Fruit fly (Drosophila melanogaster) whole organism, embryonic: ENCODE results near the gene Cad96Cb.

Source experiments
- Abd-B ChIP-seq: fragments of 200-800 bp; sonication (Bioruptor generic); optimal IDR thresholded peaks from 2 replicates; lab custom pipeline; 2018; ENCODE audit warnings: missing biosample characterization, mild to moderate bottlenecking, missing genetic modification characterization, moderate library complexity
- CG10147 ChIP-seq: fragments of 200-800 bp; sonication (Bioruptor generic); optimal IDR thresholded peaks from 2 replicates; lab custom pipeline; 2019; ENCODE audit warnings: missing biosample characterization, mild to moderate bottlenecking, missing genetic modification characterization, moderate library complexity
- CG10543 ChIP-seq: fragments of 200-800 bp; sonication (Bioruptor generic); optimal IDR thresholded peaks from 3 replicates; lab custom pipeline; 2017; ENCODE audit warnings: missing biosample characterization, mild to moderate bottlenecking, missing genetic modification characterization, moderate library complexity
- CG11093 ChIP-seq: fragments of 200-800 bp; sonication (Bioruptor generic); IDR thresholded peaks from 3 replicates; pipeline ENCODE4 v1.3.6; 2022; ENCODE audit warnings: missing biosample characterization, missing genetic modification characterization
- CG11696 ChIP-seq: fragments of 200-800 bp; sonication (Bioruptor generic); IDR thresholded peaks from 2 replicates; pipeline ENCODE4 v1.3.6; 2022; ENCODE audit warnings: missing biosample characterization, missing genetic modification characterization
- CG12155 ChIP-seq: fragments of 200-800 bp; sonication (Bioruptor generic); optimal IDR thresholded peaks from 3 replicates; lab custom pipeline; 2016; ENCODE audit warnings: missing biosample characterization, missing genetic modification characterization
- CG12769 ChIP-seq: fragments of 200-800 bp; sonication (Bioruptor generic); optimal IDR thresholded peaks from 2 replicates; lab custom pipeline; 2019; ENCODE audit warnings: missing biosample characterization, mild to moderate bottlenecking, missing genetic modification characterization, moderate library complexity
- CG16813 ChIP-seq: fragments of 200-800 bp; sonication (Bioruptor generic); IDR thresholded peaks from 3 replicates; pipeline ENCODE4 v1.3.6; 2022; ENCODE audit warnings: missing biosample characterization, missing genetic modification characterization; ENCODE audit not compliant: partially characterized antibody
- CG2678 ChIP-seq: fragments of 200-800 bp; sonication (Bioruptor generic); optimal IDR thresholded peaks from 3 replicates; lab custom pipeline; 2019; ENCODE audit warnings: missing biosample characterization, mild to moderate bottlenecking, missing genetic modification characterization, moderate library complexity
- CG31224 ChIP-seq: fragments of 200-800 bp; sonication (Bioruptor generic); IDR thresholded peaks from 2 replicates; pipeline ENCODE4 v1.3.6; 2022; ENCODE audit warnings: missing biosample characterization, missing genetic modification characterization
- CG4282 ChIP-seq: fragments of 200-800 bp; sonication (Bioruptor generic); optimal IDR thresholded peaks from 2 replicates; lab custom pipeline; 2016; ENCODE audit warnings: missing biosample characterization, missing genetic modification characterization
- CG6654 ChIP-seq: fragments of 200-800 bp; sonication (Bioruptor generic); optimal IDR thresholded peaks from 2 replicates; lab custom pipeline; 2017; ENCODE audit warnings: missing biosample characterization, mild to moderate bottlenecking, missing genetic modification characterization
- CG6854 ChIP-seq: fragments of 200-800 bp; sonication (Bioruptor generic); optimal IDR thresholded peaks from 3 replicates; lab custom pipeline; 2017; ENCODE audit warnings: missing biosample characterization, mild to moderate bottlenecking, missing genetic modification characterization
- CG7372 ChIP-seq: fragments of 200-800 bp; sonication (Bioruptor generic); IDR thresholded peaks from 2 replicates; pipeline ENCODE4 v1.3.6; 2022; ENCODE audit warnings: missing biosample characterization, missing genetic modification characterization
- CG9932 ChIP-seq: fragments of 200-800 bp; sonication (Bioruptor generic); IDR thresholded peaks from 2 replicates; pipeline ENCODE4 v1.3.6; 2022; ENCODE audit warnings: missing biosample characterization, missing genetic modification characterization
- CTCF ChIP-seq: fragments of 200-800 bp; sonication (Bioruptor generic); optimal IDR thresholded peaks from 2 replicates; lab custom pipeline; 2017; ENCODE audit warnings: missing biosample characterization, mild to moderate bottlenecking, missing genetic modification characterization, moderate library complexity
- Dfd ChIP-seq, 2 experiments: fragments of >200 bp; optimal IDR thresholded peaks; 2 replicates each; lab custom pipeline; 2017; ENCODE audit warnings: missing biosample characterization in 2 of 2, missing genetic modification characterization in 2 of 2
- Dip3 ChIP-seq: fragments of 200-800 bp; sonication (Bioruptor generic); optimal IDR thresholded peaks from 3 replicates; lab custom pipeline; 2016; ENCODE audit warnings: missing biosample characterization, missing genetic modification characterization
- Dref ChIP-seq: fragments of 200-800 bp; sonication (Bioruptor generic); IDR thresholded peaks from 2 replicates; pipeline ENCODE4 v1.3.6; 2022; ENCODE audit warnings: missing biosample characterization, missing genetic modification characterization
- E2f2 ChIP-seq: fragments of 200-800 bp; sonication (Bioruptor generic); IDR thresholded peaks from 2 replicates; pipeline ENCODE4 v1.3.6; 2022; ENCODE audit warnings: missing biosample characterization, missing genetic modification characterization
- Elba2 ChIP-seq: fragments of 200-800 bp; sonication (Bioruptor generic); optimal IDR thresholded peaks from 3 replicates; lab custom pipeline; 2016; ENCODE audit warnings: missing biosample characterization, missing genetic modification characterization
- HLHmδ ChIP-seq: fragments of 200-800 bp; sonication (Bioruptor generic); optimal IDR thresholded peaks from 2 replicates; lab custom pipeline; 2018; ENCODE audit warnings: missing biosample characterization, mild to moderate bottlenecking, missing genetic modification characterization, moderate library complexity
- HmgZ ChIP-seq: fragments of 200-800 bp; sonication (Bioruptor generic); optimal IDR thresholded peaks from 2 replicates; lab custom pipeline; 2018; ENCODE audit warnings: missing biosample characterization, mild to moderate bottlenecking, missing genetic modification characterization
- Hmr ChIP-seq: fragments of 200-800 bp; sonication (Bioruptor generic); optimal IDR thresholded peaks from 3 replicates; lab custom pipeline; 2017; ENCODE audit warnings: mild to moderate bottlenecking, missing biosample characterization, missing genetic modification reagents, missing genetic modification characterization
- Jarid2 ChIP-seq: fragments of 200-800 bp; sonication (Bioruptor generic); optimal IDR thresholded peaks from 3 replicates; lab custom pipeline; 2017; ENCODE audit warnings: mild to moderate bottlenecking, missing biosample characterization, missing genetic modification reagents, missing genetic modification characterization
- Lim3 ChIP-seq: fragments of 200-800 bp; sonication (Bioruptor generic); IDR thresholded peaks from 2 replicates; pipeline ENCODE4 v1.3.6; 2022; ENCODE audit warnings: missing biosample characterization, missing genetic modification characterization
- NC2α ChIP-seq: fragments of 200-800 bp; sonication (Bioruptor generic); optimal IDR thresholded peaks from 2 replicates; lab custom pipeline; 2016; ENCODE audit warnings: missing biosample characterization, missing genetic modification characterization
- NFAT ChIP-seq: fragments of 200-800 bp; sonication (Bioruptor generic); IDR thresholded peaks from 2 replicates; pipeline ENCODE4 v1.3.6; 2022; ENCODE audit warnings: missing biosample characterization, missing genetic modification characterization
- Nf-YB ChIP-seq: fragments of 200-800 bp; sonication (Bioruptor generic); optimal IDR thresholded peaks from 3 replicates; lab custom pipeline; 2019; ENCODE audit warnings: missing biosample characterization, mild to moderate bottlenecking, missing genetic modification characterization, moderate library complexity
- Optix ChIP-seq: fragments of 200-800 bp; sonication (Bioruptor generic); IDR thresholded peaks from 3 replicates; pipeline ENCODE4 v1.3.6; 2022; ENCODE audit warnings: missing biosample characterization, missing genetic modification characterization
- PHDP ChIP-seq: fragments of 200-800 bp; sonication (Bioruptor generic); optimal IDR thresholded peaks from 3 replicates; lab custom pipeline; 2018; ENCODE audit warnings: missing biosample characterization, mild to moderate bottlenecking, missing genetic modification characterization, moderate library complexity
- ac ChIP-seq: fragments of 200-800 bp; sonication (Bioruptor generic); optimal IDR thresholded peaks from 3 replicates; lab custom pipeline; 2017; ENCODE audit warnings: missing biosample characterization, mild to moderate bottlenecking, missing genetic modification characterization
- amos ChIP-seq: fragments of 200-800 bp; sonication (Bioruptor generic); IDR thresholded peaks from 2 replicates; pipeline ENCODE4 v1.3.6; 2022; ENCODE audit warnings: missing biosample characterization, missing genetic modification characterization; ENCODE audit not compliant: partially characterized antibody
- bowl ChIP-seq: fragments of 200-800 bp; sonication (Bioruptor generic); IDR thresholded peaks from 2 replicates; pipeline ENCODE4 v1.3.6; 2022; ENCODE audit warnings: missing biosample characterization, missing genetic modification characterization
- chn ChIP-seq: fragments of 200-800 bp; sonication (Bioruptor generic); optimal IDR thresholded peaks from 2 replicates; lab custom pipeline; 2016; ENCODE audit warnings: missing biosample characterization, missing genetic modification characterization
- dan ChIP-seq: fragments of 200-800 bp; sonication (Bioruptor generic); IDR thresholded peaks from 2 replicates; pipeline ENCODE4 v1.3.6; 2022; ENCODE audit warnings: missing biosample characterization, missing genetic modification characterization
- disco-r ChIP-seq: fragments of 200-800 bp; sonication (Bioruptor generic); optimal IDR thresholded peaks from 2 replicates; lab custom pipeline; 2016; ENCODE audit warnings: missing biosample characterization, missing genetic modification characterization
- emc ChIP-seq: fragments of 200-800 bp; sonication (Bioruptor generic); optimal IDR thresholded peaks from 2 replicates; lab custom pipeline; 2016; ENCODE audit warnings: missing biosample characterization, missing genetic modification characterization
- gcm ChIP-seq: fragments of 200-800 bp; sonication (Bioruptor generic); optimal IDR thresholded peaks from 2 replicates; lab custom pipeline; 2019; ENCODE audit warnings: missing biosample characterization, mild to moderate bottlenecking, missing genetic modification characterization, moderate library complexity
- jing ChIP-seq: fragments of 200-800 bp; sonication (Bioruptor generic); optimal IDR thresholded peaks from 2 replicates; lab custom pipeline; 2018; ENCODE audit warnings: missing biosample characterization, mild to moderate bottlenecking, missing genetic modification characterization
- kni ChIP-seq: fragments of 200-800 bp; sonication (Bioruptor generic); optimal IDR thresholded peaks from 3 replicates; lab custom pipeline; 2017; ENCODE audit warnings: mild to moderate bottlenecking, missing biosample characterization, missing genetic modification reagents, missing genetic modification characterization
- knrl ChIP-seq: fragments of 200-800 bp; sonication (Bioruptor generic); IDR thresholded peaks from 3 replicates; pipeline ENCODE4 v1.3.6; 2022; ENCODE audit warnings: missing biosample characterization, missing genetic modification characterization; ENCODE audit not compliant: partially characterized antibody
- lbe ChIP-seq: fragments of 200-800 bp; sonication (Bioruptor generic); optimal IDR thresholded peaks from 2 replicates; lab custom pipeline; 2016; ENCODE audit warnings: missing biosample characterization, mild to moderate bottlenecking, missing genetic modification characterization
- lmd ChIP-seq: fragments of 200-800 bp; sonication (Bioruptor generic); IDR thresholded peaks from 2 replicates; pipeline ENCODE4 v1.3.6; 2022; ENCODE audit warnings: missing biosample characterization, missing genetic modification characterization
- mam ChIP-seq: fragments of 200-800 bp; sonication (Bioruptor generic); optimal IDR thresholded peaks from 3 replicates; lab custom pipeline; 2016; ENCODE audit warnings: missing biosample characterization, missing genetic modification characterization
- nau ChIP-seq: fragments of 200-800 bp; sonication (Bioruptor generic); optimal IDR thresholded peaks from 3 replicates; lab custom pipeline; 2017; ENCODE audit warnings: missing biosample characterization, mild to moderate bottlenecking, missing genetic modification characterization, missing genetic modification reagents
- psq ChIP-seq: fragments of 200-800 bp; sonication (Bioruptor generic); optimal IDR thresholded peaks from 2 replicates; lab custom pipeline; 2017; ENCODE audit warnings: missing biosample characterization, missing genetic modification characterization
- run ChIP-seq: fragments of 200-800 bp; sonication (Bioruptor generic); optimal IDR thresholded peaks from 3 replicates; lab custom pipeline; 2018; ENCODE audit warnings: missing biosample characterization, mild to moderate bottlenecking, missing genetic modification characterization
- sim ChIP-seq: fragments of 200-800 bp; sonication (Bioruptor generic); IDR thresholded peaks from 2 replicates; pipeline ENCODE4 v1.3.6; 2022; ENCODE audit warnings: missing biosample characterization, missing genetic modification characterization
- sisA ChIP-seq: fragments of 200-800 bp; sonication (Bioruptor generic); IDR thresholded peaks from 2 replicates; pipeline ENCODE4 v1.3.6; 2022; ENCODE audit warnings: missing biosample characterization, missing genetic modification characterization
- zfh1 ChIP-seq: fragments of 200-800 bp; sonication (Bioruptor generic); IDR thresholded peaks from 3 replicates; pipeline ENCODE4 v1.3.6; 2022; ENCODE audit warnings: missing biosample characterization, missing genetic modification characterization

The Cad96Cb gene

DNA sequence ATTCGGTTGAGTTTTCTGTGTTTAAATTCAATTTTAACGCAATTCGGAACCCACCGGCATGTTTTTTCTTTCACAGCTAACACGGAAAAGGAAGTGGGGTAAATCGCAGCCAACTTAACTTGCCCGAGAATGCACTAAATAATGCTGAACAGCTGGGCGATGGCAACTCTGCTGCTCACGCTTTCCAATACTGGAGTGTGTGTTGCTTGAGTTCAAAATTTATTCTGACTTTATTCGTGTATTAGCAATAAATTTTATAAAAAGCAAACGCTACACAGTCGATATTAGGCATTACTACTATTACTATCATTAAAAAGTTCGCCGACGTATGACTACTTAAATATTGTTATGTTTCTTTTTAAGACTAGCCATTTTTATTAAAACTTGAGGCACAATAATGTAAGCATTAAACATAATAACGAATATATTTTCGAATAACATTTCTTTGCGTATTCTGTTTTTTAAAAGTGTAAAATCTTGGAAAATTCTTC is 15.3 kb upstream of the Cad96Cb start, which contains the start of the genes RpS27 and Nup37 (continued):
- TF ChIP-seq Dref (GFP tag; lab: Robert Waterston, UW) (peak; percentile 59), dan (GFP tag; lab: Robert Waterston, UW) (no peak; the same call in 1 of the 2 replicates), CG12155 (peak; percentile 93), disco-r (GFP tag; lab: Kevin White, UChicago) (peak; percentile 98), CG11696 (GFP tag; lab: Robert Waterston, UW) (peak; percentile 84), CG10543 (peak; percentile 100), Dip3 (GFP tag; lab: Kevin White, UChicago) (peak; percentile 98), CG4282 (GFP tag; lab: Kevin White, UChicago) (peak; percentile 97), knrl (GFP tag; lab: Robert Waterston, UW) (0 out of 3 replicates have a peak, but pooled peaks have one; percentile 44), CG6854 (peak; percentile 97), chn (GFP tag; lab: Kevin White, UChicago) (peak; percentile 98), jing (GFP tag; lab: Kevin White, UChicago) (peak; percentile 94), psq (GFP tag; lab: Kevin White, UChicago) (peak; percentile 94), CG31224 (GFP tag; lab: Robert Waterston, UW) (peak; percentile 93), HmgZ (tag; lab: Kevin White, UChicago) (peak; percentile 99), lbe (GFP tag; lab: Kevin White, UChicago) (peak; percentile 91), CG12769 (tag; lab: Kevin White, UChicago) (peak; percentile 98), sim (GFP tag; lab: Robert Waterston, UW) (peak; percentile 89), NC2α (GFP tag; lab: Kevin White, UChicago) (peak; percentile 98), CG7372 (GFP tag; lab: Robert Waterston, UW) (peak; percentile 94), Optix (peak; percentile 96), run (peak; percentile 90), CG6654 (GFP tag; lab: Kevin White, UChicago) (peak; percentile 94), PHDP (tag; lab: Kevin White, UChicago) (peak; percentile 96), gcm (GFP tag; lab: Kevin White, UChicago) (peak; percentile 95), CG11093 (GFP tag; lab: Robert Waterston, UW) (peak; percentile 85), lmd (GFP tag; lab: Robert Waterston, UW) (peak; percentile 95), CG10147 (GFP tag; lab: Kevin White, UChicago) (peak; percentile 95), Elba2 (peak; percentile 72), bowl (GFP tag; lab: Robert Waterston, UW) (peak; percentile 88), Lim3 (GFP tag; lab: Robert Waterston, UW) (peak; percentile 68; the same call in 1 of the 2 replicates), HLHmδ (GFP tag; lab: Kevin White, UChicago) (peak; percentile 100), emc (GFP tag; lab: Kevin White, UChicago) (peak; percentile 99), mam (GFP tag; lab: Kevin White, UChicago) (peak; percentile 98), NFAT (peak; percentile 99), E2f2 (GFP tag; lab: Robert Waterston, UW) (peak; percentile 85), CTCF (peak; percentile 74), Nf-YB (GFP tag; lab: Kevin White, UChicago) (peak; percentile 84), zfh1 (peak; percentile 98), amos (GFP tag; lab: Robert Waterston, UW) (peak; percentile 41; the same call in 1 of the 2 replicates), CG9932 (GFP tag; lab: Robert Waterston, UW) (peak; percentile 98), nau (GFP tag; lab: Kevin White, UChicago) (peak; percentile 98), Hmr (peak; percentile 99), Abd-B (GFP tag; lab: Kevin White, UChicago) (peak; percentile 93), kni (GFP tag; lab: Kevin White, UChicago) (peak; percentile 100), Jarid2 (GFP tag; lab: Kevin White, UChicago) (peak; percentile 94), CG16813 (peak; percentile 48; the same call in 2 of the 3 replicates), ac (peak; percentile 99), Dfd (GFP tag; optimal IDR thresholded peaks at IDR 0.05; lab: Kevin White, UChicago) (no peak), sisA (GFP tag; lab: Robert Waterston, UW) (peak; percentile 95), CG2678 (peak; percentile 92)
